Worm (Caenorhabditis elegans) whole organism, mixed stage, embryonic: ENCODE measurements around the gene F36H5.18.

Experiments used
- ceh-43 ChIP-seq: fragments of 200-800 bp; sonication (Bioruptor generic); optimal IDR thresholded peaks from 2 replicates; lab custom pipeline; 2018; ENCODE audit warnings: mild to moderate bottlenecking, missing genetic modification characterization, moderate library complexity, missing compliant biosample characterization
- drap-1 ChIP-seq: fragments of 200-800 bp; sonication (Bioruptor generic); optimal IDR thresholded peaks from 3 replicates; lab custom pipeline; 2018; ENCODE audit warnings: mild to moderate bottlenecking, missing genetic modification characterization, missing compliant biosample characterization
- elt-3 ChIP-seq: fragments of 150-350 bp; optimal IDR thresholded peaks from 2 replicates; lab custom pipeline; 2014; ENCODE audit warnings: missing biosample characterization, missing genetic modification characterization
- ham-2 ChIP-seq: fragments of 200-800 bp; sonication (Bioruptor generic); optimal IDR thresholded peaks from 2 replicates; lab custom pipeline; 2018; ENCODE audit warnings: mild to moderate bottlenecking, missing genetic modification characterization, missing compliant biosample characterization
- lin-13 ChIP-seq: fragments of 150-350 bp; optimal IDR thresholded peaks from 2 replicates; lab custom pipeline; 2014; ENCODE audit warnings: missing biosample characterization, missing genetic modification characterization
- lsy-2 ChIP-seq: fragments of 150-350 bp; optimal IDR thresholded peaks from 2 replicates; lab custom pipeline; 2014; ENCODE audit warnings: missing biosample characterization, missing genetic modification characterization
- nhr-12 ChIP-seq: fragments of 150-350 bp; optimal IDR thresholded peaks from 2 replicates; lab custom pipeline; 2014; ENCODE audit warnings: missing biosample characterization, missing genetic modification characterization
- nhr-76 ChIP-seq: sonication (generic microtip); optimal IDR thresholded peaks from 2 replicates; lab custom pipeline; 2017; ENCODE audit warnings: missing biosample characterization, missing genetic modification characterization
- pha-4 ChIP-seq: fragments of 150-350 bp; optimal IDR thresholded peaks from 2 replicates; lab custom pipeline; 2018; ENCODE audit warnings: missing biosample characterization, missing genetic modification reagents, missing genetic modification characterization
- snpc-4 ChIP-seq: fragments of 150-350 bp; optimal IDR thresholded peaks from 2 replicates; lab custom pipeline; 2014; ENCODE audit warnings: missing biosample characterization, missing genetic modification characterization
- sptf-1 ChIP-seq: sonication (generic microtip); optimal IDR thresholded peaks from 2 replicates; lab custom pipeline; 2017; ENCODE audit warnings: mild to moderate bottlenecking, missing genetic modification characterization, moderate library complexity, missing compliant biosample characterization
- unc-39 ChIP-seq: fragments of 150-350 bp; optimal IDR thresholded peaks from 2 replicates; lab custom pipeline; 2014; ENCODE audit warnings: missing biosample characterization, missing genetic modification characterization
- unc-62 ChIP-seq: fragments of 150-350 bp; optimal IDR thresholded peaks from 2 replicates; lab custom pipeline; 2014; ENCODE audit warnings: missing biosample characterization, missing genetic modification reagents, missing genetic modification characterization

DNA sequence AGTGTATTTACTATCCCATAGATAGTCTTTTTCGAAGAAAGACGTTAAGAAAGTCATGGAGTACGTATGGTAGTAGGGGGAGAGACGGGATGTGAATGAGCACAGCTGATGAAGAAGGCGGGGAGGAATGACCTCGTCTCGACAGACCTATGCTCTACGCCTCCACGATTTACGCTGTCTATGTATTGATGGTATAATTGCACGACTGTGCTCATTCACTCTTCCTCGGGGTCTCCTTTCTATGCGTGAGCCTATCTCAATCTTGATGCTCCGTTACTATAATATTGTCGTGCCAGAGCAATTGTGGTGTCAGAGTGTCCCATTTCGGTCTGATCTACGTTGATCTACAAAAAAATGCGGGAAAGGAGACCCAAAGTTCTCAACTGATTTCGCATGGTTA lies 26.5 kb downstream of the F36H5.18 start, which contains the start of gene C08F1.10:
- TF ChIP-seq ceh-43 (GFP tag; lab: Kevin White, UChicago) (no peak), snpc-4 (tag; lab: Kevin White, UChicago) (no peak), sptf-1 (tag; lab: Kevin White, UChicago) (no peak), ham-2 (GFP tag; lab: Kevin White, UChicago) (no peak), unc-39 (no peak), pha-4 (tag; lab: Kevin White, UChicago) (no peak), unc-62 (no peak), lsy-2 (tag; lab: Kevin White, UChicago) (no peak), drap-1 (GFP tag; lab: Kevin White, UChicago) (no peak), lin-13 (no peak), nhr-76 (tag; lab: Kevin White, UChicago) (no peak), elt-3 (no peak), nhr-12 (tag; lab: Kevin White, UChicago) (no peak)
